Fruit fly (Drosophila melanogaster) whole organism, embryonic: ENCODE data around the gene HemK2.
A peak's percentile ranks its signal among the peaks of the same experiment; 100 is the strongest.

ENCODE experiments used
- ATbp ChIP-seq: fragments of 200-800 bp; sonication (Bioruptor generic); optimal IDR thresholded peaks from 2 replicates; lab custom pipeline; 2017; ENCODE audit warnings: missing biosample characterization, mild to moderate bottlenecking, missing genetic modification characterization, missing genetic modification reagents
- Atf3 ChIP-seq: fragments of 200-800 bp; sonication (Bioruptor generic); optimal IDR thresholded peaks from 3 replicates; lab custom pipeline; 2016; ENCODE audit warnings: missing biosample characterization, missing genetic modification characterization
- Atf6 ChIP-seq: fragments of 200-800 bp; sonication (Bioruptor generic); IDR thresholded peaks from 2 replicates; pipeline ENCODE4 v1.3.6; 2022; ENCODE audit warnings: missing biosample characterization, missing genetic modification characterization
- Bdp1 ChIP-seq: fragments of 200-800 bp; sonication (Bioruptor generic); optimal IDR thresholded peaks from 3 replicates; lab custom pipeline; 2016; ENCODE audit warnings: missing biosample characterization, missing genetic modification characterization
- CG10431 ChIP-seq: fragments of 200-800 bp; sonication (Bioruptor generic); optimal IDR thresholded peaks from 3 replicates; lab custom pipeline; 2018; ENCODE audit warnings: missing biosample characterization, mild to moderate bottlenecking, missing genetic modification characterization
- CG11504 ChIP-seq: fragments of 200-800 bp; sonication (Bioruptor generic); optimal IDR thresholded peaks from 3 replicates; lab custom pipeline; 2019; ENCODE audit warnings: missing biosample characterization, mild to moderate bottlenecking, missing genetic modification characterization, moderate library complexity
- CG12659 ChIP-seq: fragments of 200-800 bp; sonication (Bioruptor generic); optimal IDR thresholded peaks from 3 replicates; lab custom pipeline; 2017; ENCODE audit warnings: mild to moderate bottlenecking, missing biosample characterization, missing genetic modification reagents, missing genetic modification characterization
- CG13123 ChIP-seq: fragments of 200-800 bp; sonication (Bioruptor generic); optimal IDR thresholded peaks from 2 replicates; lab custom pipeline; 2016; ENCODE audit warnings: missing biosample characterization, missing genetic modification characterization
- CG15011 ChIP-seq: fragments of 200-800 bp; sonication (Bioruptor generic); optimal IDR thresholded peaks from 3 replicates; lab custom pipeline; 2018; ENCODE audit warnings: missing biosample characterization, mild to moderate bottlenecking, missing genetic modification characterization
- CG17186 ChIP-seq: fragments of 200-800 bp; sonication (Bioruptor generic); optimal IDR thresholded peaks from 3 replicates; lab custom pipeline; 2017; ENCODE audit warnings: missing biosample characterization, missing genetic modification reagents, missing genetic modification characterization
- CG17359 ChIP-seq: fragments of 200-800 bp; sonication (Bioruptor generic); optimal IDR thresholded peaks from 3 replicates; lab custom pipeline; 2018; ENCODE audit warnings: missing biosample characterization, mild to moderate bottlenecking, missing genetic modification characterization, moderate library complexity
- CG18262 ChIP-seq: fragments of 200-800 bp; optimal IDR thresholded peaks from 3 replicates; lab custom pipeline; 2019; ENCODE audit warnings: missing biosample characterization, mild to moderate bottlenecking, missing genetic modification characterization, moderate library complexity
- CG18619 ChIP-seq: fragments of 200-800 bp; sonication (Bioruptor generic); optimal IDR thresholded peaks from 3 replicates; lab custom pipeline; 2017; ENCODE audit warnings: missing biosample characterization, mild to moderate bottlenecking, missing genetic modification characterization
- CG18764 ChIP-seq: fragments of 200-800 bp; sonication (Bioruptor generic); optimal IDR thresholded peaks from 3 replicates; lab custom pipeline; 2016; ENCODE audit warnings: missing biosample characterization, missing genetic modification characterization
- CG2889 ChIP-seq: fragments of 200-800 bp; sonication (Bioruptor generic); IDR thresholded peaks from 3 replicates; pipeline ENCODE4 v1.3.6; 2022; ENCODE audit warnings: missing biosample characterization, missing genetic modification characterization
- CG32532 ChIP-seq: fragments of 200-800 bp; sonication (Bioruptor generic); IDR thresholded peaks from 2 replicates; pipeline ENCODE4 v1.3.6; 2022; ENCODE audit warnings: missing biosample characterization, missing genetic modification characterization
- CG3281 ChIP-seq: fragments of 200-800 bp; sonication (Bioruptor generic); optimal IDR thresholded peaks from 3 replicates; lab custom pipeline; 2017; ENCODE audit warnings: missing biosample characterization, mild to moderate bottlenecking, missing genetic modification characterization
- CG4424 ChIP-seq: fragments of 200-800 bp; sonication (Bioruptor generic); optimal IDR thresholded peaks from 3 replicates; lab custom pipeline; 2016; ENCODE audit warnings: missing biosample characterization, missing genetic modification characterization
- CG5180 ChIP-seq: fragments of 200-800 bp; sonication (Bioruptor generic); optimal IDR thresholded peaks from 3 replicates; lab custom pipeline; 2017; ENCODE audit warnings: missing biosample characterization, missing genetic modification characterization, mild to moderate bottlenecking, moderate library complexity, missing genetic modification reagents
- CG5245 ChIP-seq: fragments of 200-800 bp; sonication (Bioruptor generic); optimal IDR thresholded peaks from 3 replicates; lab custom pipeline; 2016; ENCODE audit warnings: missing biosample characterization, missing genetic modification characterization
- CG6765 ChIP-seq: fragments of 200-800 bp; sonication (Bioruptor generic); optimal IDR thresholded peaks from 3 replicates; lab custom pipeline; 2017; ENCODE audit warnings: missing biosample characterization, mild to moderate bottlenecking, missing genetic modification characterization
- CG9609 ChIP-seq: fragments of 200-800 bp; sonication (Bioruptor generic); optimal IDR thresholded peaks from 3 replicates; lab custom pipeline; 2016; ENCODE audit warnings: missing biosample characterization, missing genetic modification characterization
- Camta ChIP-seq: fragments of 200-800 bp; sonication (Bioruptor generic); optimal IDR thresholded peaks from 2 replicates; lab custom pipeline; 2016; ENCODE audit warnings: missing biosample characterization, missing genetic modification characterization
- Chrac-16 ChIP-seq: fragments of 200-800 bp; sonication (Bioruptor generic); optimal IDR thresholded peaks from 3 replicates; lab custom pipeline; 2016; ENCODE audit warnings: missing biosample characterization, missing genetic modification characterization
- D19B ChIP-seq: fragments of 200-800 bp; sonication (Bioruptor generic); optimal IDR thresholded peaks from 2 replicates; lab custom pipeline; 2017; ENCODE audit warnings: missing biosample characterization, mild to moderate bottlenecking, missing genetic modification characterization
- GATAe ChIP-seq: fragments of 200-800 bp; sonication (Bioruptor generic); conservative IDR thresholded peaks from 2 replicates; pipeline ENCODE4 v1.3.6; 2022; ENCODE audit warnings: missing biosample characterization, missing genetic modification characterization
- Lpt ChIP-seq: fragments of >200 bp; optimal IDR thresholded peaks from 2 replicates; lab custom pipeline; 2018; ENCODE audit warnings: missing biosample characterization, missing genetic modification characterization
- Meics ChIP-seq: fragments of 200-800 bp; sonication (Bioruptor generic); optimal IDR thresholded peaks from 2 replicates; lab custom pipeline; 2017; ENCODE audit warnings: missing biosample characterization, mild to moderate bottlenecking, missing genetic modification characterization
- NK7.1 ChIP-seq: fragments of 200-800 bp; sonication (Bioruptor generic); optimal IDR thresholded peaks from 3 replicates; lab custom pipeline; 2016; ENCODE audit warnings: missing biosample characterization, missing genetic modification characterization
- NfI ChIP-seq: fragments of 200-800 bp; sonication (Bioruptor generic); optimal IDR thresholded peaks from 3 replicates; lab custom pipeline; 2018; ENCODE audit warnings: missing biosample characterization, mild to moderate bottlenecking, missing genetic modification characterization, moderate library complexity
- Poxn ChIP-seq: fragments of 200-800 bp; sonication (Bioruptor generic); IDR thresholded peaks from 2 replicates; pipeline ENCODE4 v1.3.6; 2022; ENCODE audit warnings: missing biosample characterization, missing genetic modification characterization
- Rfx ChIP-seq: fragments of 200-800 bp; sonication (Bioruptor generic); IDR thresholded peaks from 2 replicates; pipeline ENCODE4 v1.3.6; 2022; ENCODE audit warnings: missing biosample characterization, missing genetic modification characterization
- Side ChIP-seq: fragments of 200-800 bp; sonication (Bioruptor generic); optimal IDR thresholded peaks from 2 replicates; lab custom pipeline; 2016; ENCODE audit warnings: missing biosample characterization, missing genetic modification characterization
- Six4 ChIP-seq: fragments of 200-800 bp; sonication (Bioruptor generic); optimal IDR thresholded peaks from 2 replicates; lab custom pipeline; 2016; ENCODE audit warnings: missing biosample characterization, missing genetic modification characterization
- Sry-β ChIP-seq: fragments of 200-800 bp; sonication (Bioruptor generic); optimal IDR thresholded peaks from 2 replicates; lab custom pipeline; 2018; ENCODE audit warnings: missing biosample characterization, mild to moderate bottlenecking, missing genetic modification characterization, moderate library complexity
- ac ChIP-seq: fragments of 200-800 bp; sonication (Bioruptor generic); optimal IDR thresholded peaks from 3 replicates; lab custom pipeline; 2017; ENCODE audit warnings: missing biosample characterization, mild to moderate bottlenecking, missing genetic modification characterization
- ap ChIP-seq: fragments of 200-800 bp; sonication (Bioruptor generic); IDR thresholded peaks from 2 replicates; pipeline ENCODE4 v1.3.6; 2022; ENCODE audit warnings: missing biosample characterization, missing genetic modification characterization
- bbx ChIP-seq: fragments of 200-800 bp; sonication (Bioruptor generic); IDR thresholded peaks from 2 replicates; pipeline ENCODE4 v1.3.6; 2022; ENCODE audit warnings: missing biosample characterization, missing genetic modification characterization; ENCODE audit not compliant: partially characterized antibody
- bcd ChIP-seq: fragments of 200-800 bp; sonication (Bioruptor generic); optimal IDR thresholded peaks from 2 replicates; lab custom pipeline; 2017; ENCODE audit warnings: missing biosample characterization, mild to moderate bottlenecking, missing genetic modification characterization
- bsh ChIP-seq, 2 experiments: fragments of 200-800 bp; sonication (Bioruptor generic); optimal IDR thresholded peaks; 2 replicates each; lab custom pipeline; 2017 to 2018; ENCODE audit warnings: mild to moderate bottlenecking in 2 of 2, missing biosample characterization in 2 of 2, missing genetic modification characterization in 2 of 2, moderate library complexity in 1 of 2
- cad ChIP-seq: fragments of >200 bp; optimal IDR thresholded peaks from 2 replicates; lab custom pipeline; 2017; ENCODE audit warnings: missing biosample characterization, missing genetic modification characterization
- caup ChIP-seq: fragments of 200-800 bp; sonication (Bioruptor generic); optimal IDR thresholded peaks from 3 replicates; lab custom pipeline; 2017; ENCODE audit warnings: missing biosample characterization, mild to moderate bottlenecking, missing genetic modification characterization, moderate library complexity; ENCODE audit not compliant: severe bottlenecking
- dpn ChIP-seq, 2 experiments: fragments of 200-800 bp; sonication (Bioruptor generic); optimal IDR thresholded peaks; 3 replicates each; lab custom pipeline; 2016; ENCODE audit warnings: missing biosample characterization in 2 of 2, missing genetic modification characterization in 2 of 2
- exex ChIP-seq: fragments of 200-800 bp; sonication (Bioruptor generic); optimal IDR thresholded peaks from 4 replicates; lab custom pipeline; 2018; ENCODE audit warnings: missing biosample characterization, mild to moderate bottlenecking, missing genetic modification characterization, moderate library complexity
- grau ChIP-seq: fragments of 200-800 bp; optimal IDR thresholded peaks from 3 replicates; lab custom pipeline; 2019; ENCODE audit warnings: missing biosample characterization, mild to moderate bottlenecking, missing genetic modification characterization, moderate library complexity
- gsb ChIP-seq: fragments of 200-800 bp; sonication (Bioruptor generic); IDR thresholded peaks from 2 replicates; pipeline ENCODE4 v1.3.6; 2022; ENCODE audit warnings: missing biosample characterization, missing genetic modification characterization
- lmd ChIP-seq: fragments of 200-800 bp; sonication (Bioruptor generic); IDR thresholded peaks from 2 replicates; pipeline ENCODE4 v1.3.6; 2022; ENCODE audit warnings: missing biosample characterization, missing genetic modification characterization
- pnt ChIP-seq: fragments of 200-800 bp; sonication (Bioruptor generic); optimal IDR thresholded peaks from 3 replicates; lab custom pipeline; 2016; ENCODE audit warnings: missing biosample characterization, missing genetic modification characterization
- prd ChIP-seq, 3 experiments: fragments of >200 bp in 2 of 3; fragments of 200-800 bp in 1 of 3; sonication (Bioruptor generic) in 1 of 3; optimal IDR thresholded peaks in 2 of 3; IDR thresholded peaks in 1 of 3; 2 replicates in 2 of 3; 3 replicates in 1 of 3; pipeline versions ENCODE4 v1.3.6 to Lab custom; 2017 to 2022; ENCODE audit warnings: missing biosample characterization in 1 of 3, missing genetic modification characterization in 1 of 3
- twi ChIP-seq: fragments of 200-800 bp; optimal IDR thresholded peaks from 2 replicates; lab custom pipeline; 2019; ENCODE audit warnings: missing biosample characterization, mild to moderate bottlenecking, missing genetic modification characterization, moderate library complexity
- zfh1 ChIP-seq: fragments of 200-800 bp; sonication (Bioruptor generic); IDR thresholded peaks from 3 replicates; pipeline ENCODE4 v1.3.6; 2022; ENCODE audit warnings: missing biosample characterization, missing genetic modification characterization

The HemK2 gene

DNA sequence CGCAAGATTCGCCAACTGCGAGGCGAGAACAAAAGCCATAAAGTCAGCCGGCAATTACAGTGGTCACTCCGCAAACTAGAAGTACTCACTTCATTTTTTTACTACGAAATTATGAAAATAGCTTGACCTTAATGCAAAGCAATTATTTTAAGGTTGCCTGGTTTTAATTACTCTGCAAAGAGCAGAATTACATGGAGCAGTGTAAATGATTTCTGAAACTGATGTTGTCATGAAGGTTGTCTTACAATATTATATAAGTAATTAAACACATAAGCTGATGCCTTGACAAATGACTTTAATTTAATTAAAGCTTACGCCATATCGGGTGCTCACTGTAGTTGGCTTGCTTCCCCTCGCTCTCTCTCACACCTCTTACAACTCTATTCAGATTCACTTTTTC is 25.3 kb downstream of the HemK2 start (continued):
- TF ChIP-seq Rfx (GFP tag; lab: Robert Waterston, UW): peak; percentile 73
- TF ChIP-seq Sry-β: no peak
- TF ChIP-seq grau (tag; lab: Kevin White, UChicago): peak; percentile 89
- TF ChIP-seq Poxn (GFP tag; lab: Robert Waterston, UW): 0 out of 2 replicates have a peak, but pooled peaks have one; percentile 11
- TF ChIP-seq cad: no peak
- TF ChIP-seq CG11504 (tag; lab: Kevin White, UChicago): peak; percentile 65
- no peak for TF ChIP-seq Six4
- no peak for TF ChIP-seq twi (tag; lab: Kevin White, UChicago)
- TF ChIP-seq GATAe: no peak
- peak; percentile 33 for TF ChIP-seq CG18262
- TF ChIP-seq Chrac-16 (GFP tag; lab: Kevin White, UChicago): peak; percentile 7
- TF ChIP-seq CG3281: peak; percentile 85
- peak; percentile 12 to 74 for TF ChIP-seq bsh (GFP tag; optimal IDR thresholded peaks at IDR 0.05; lab: Kevin White, UChicago)
- no peak for TF ChIP-seq Camta (GFP tag; lab: Kevin White, UChicago)
- peak; percentile 68 for TF ChIP-seq bcd
- peak; percentile 67 for TF ChIP-seq Meics (GFP tag; lab: Kevin White, UChicago)
- TF ChIP-seq caup (GFP tag; lab: Kevin White, UChicago): peak; percentile 4
- no peak for TF ChIP-seq CG17186 (GFP tag; lab: Kevin White, UChicago)
- TF ChIP-seq Side (GFP tag; lab: Kevin White, UChicago): no peak
- peak; percentile 71 for TF ChIP-seq CG32532 (GFP tag; lab: Robert Waterston, UW)
- peak; percentile 12 for TF ChIP-seq NK7.1
- TF ChIP-seq CG10431: no peak
- no peak for TF ChIP-seq prd (optimal IDR thresholded peaks at IDR 0.05; lab: Kevin White, UChicago)
- peak; percentile 22; the same call in 1 of the 3 replicates for TF ChIP-seq prd (GFP tag; IDR thresholded peaks at IDR 0.05; lab: Robert Waterston, UW)
- TF ChIP-seq ac (GFP tag; lab: Kevin White, UChicago): no peak
- peak; percentile 17 for TF ChIP-seq CG4424 (GFP tag; lab: Kevin White, UChicago)
- TF ChIP-seq exex (tag; lab: Kevin White, UChicago): no peak
- TF ChIP-seq CG12659: peak; percentile 56
- no peak for TF ChIP-seq CG18764
- TF ChIP-seq CG9609 (GFP tag; lab: Kevin White, UChicago): peak; percentile 23
- peak; percentile 31 for TF ChIP-seq CG18619 (GFP tag; lab: Kevin White, UChicago)
- no peak for TF ChIP-seq Atf3
- peak; percentile 55 for TF ChIP-seq lmd (GFP tag; lab: Robert Waterston, UW)
- peak; percentile 43 to 57 for TF ChIP-seq dpn (GFP tag; optimal IDR thresholded peaks at IDR 0.05; lab: Kevin White, UChicago)
- no peak for TF ChIP-seq pnt (GFP tag; lab: Kevin White, UChicago)
- TF ChIP-seq CG17359 (tag; lab: Kevin White, UChicago): peak; percentile 17
- peak; percentile 35 for TF ChIP-seq gsb
- peak; percentile 27 for TF ChIP-seq CG6765 (GFP tag; lab: Kevin White, UChicago)
- no peak for TF ChIP-seq CG15011 (GFP tag; lab: Kevin White, UChicago)
- TF ChIP-seq bbx (GFP tag; lab: Robert Waterston, UW): no peak
- TF ChIP-seq CG5180 (GFP tag; lab: Kevin White, UChicago): no peak
- TF ChIP-seq Atf6 (GFP tag; lab: Robert Waterston, UW): peak; percentile 48; the same call in 1 of the 2 replicates
- peak; percentile 40; the same call in 1 of the 3 replicates for TF ChIP-seq zfh1 (GFP tag; lab: Robert Waterston, UW)
- TF ChIP-seq CG2889 (GFP tag; lab: Robert Waterston, UW): no peak
- TF ChIP-seq ap (GFP tag; lab: Robert Waterston, UW): no peak
- peak; percentile 2 for TF ChIP-seq Bdp1
- peak; percentile 38 for TF ChIP-seq D19B
- TF ChIP-seq ATbp (GFP tag; lab: Kevin White, UChicago): no peak
- TF ChIP-seq Lpt: no peak
- TF ChIP-seq CG5245 (GFP tag; lab: Kevin White, UChicago): no peak
- TF ChIP-seq NfI (GFP tag; lab: Kevin White, UChicago): peak; percentile 49
- TF ChIP-seq CG13123: no peak
